ENCODE assay signal across 2 fruit fly cellular contexts in the genomic region with DNA sequence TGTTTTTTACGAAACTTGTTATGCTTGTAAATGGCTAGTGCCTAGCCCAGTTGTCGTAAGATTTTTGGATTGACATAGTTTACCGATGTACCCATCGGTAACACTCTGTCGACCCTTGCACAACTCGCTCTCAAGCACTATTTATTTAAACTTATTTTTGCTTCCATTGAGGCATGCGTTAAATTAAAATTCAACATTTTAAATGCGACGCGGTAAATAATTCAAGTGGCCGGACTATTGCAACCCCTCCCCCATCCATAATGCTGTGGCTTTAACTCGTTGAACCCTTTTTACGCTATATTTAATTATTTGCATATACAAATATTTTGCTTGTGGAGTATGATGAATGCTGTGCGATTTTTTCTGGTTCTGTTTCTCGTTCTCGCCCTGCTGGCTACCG.
TF ChIP-seq lines count a peak whose summit lies in the region.

No protein-coding gene starts in this region.

TF ChIP-seq in whole organism, adult, 20 proteins besides CTCF, POLR2A, EP300 and RAD21:
- TF ChIP-seq pad (GFP tag; optimal IDR thresholded peaks at IDR 0.05; lab: Kevin White, UChicago) (no peak), CG11617 (GFP tag; optimal IDR thresholded peaks at IDR 0.05; lab: Kevin White, UChicago) (no peak), ovo (GFP tag; optimal IDR thresholded peaks at IDR 0.05; lab: Kevin White, UChicago) (no peak), CG14711 (tag; optimal IDR thresholded peaks at IDR 0.05; lab: Kevin White, UChicago) (no peak), CG12768 (GFP tag; optimal IDR thresholded peaks at IDR 0.05; lab: Kevin White, UChicago) (no peak), kay (GFP tag; lab: Kevin White, UChicago; ENCODE audit: borderline replicate concordance) (peak; percentile 93), CG7101 (tag; optimal IDR thresholded peaks at IDR 0.05; lab: Kevin White, UChicago) (no peak)

TF ChIP-seq in whole organism, prepupa, 60 proteins besides CTCF, POLR2A, EP300 and RAD21:
- TF ChIP-seq Eip78C (GFP tag; lab: Kevin White, UChicago), result peak; percentile 61
- no peak for TF ChIP-seq fd59A (GFP tag; optimal IDR thresholded peaks at IDR 0.05; lab: Kevin White, UChicago)
- TF ChIP-seq CG3032 (tag; optimal IDR thresholded peaks at IDR 0.05; lab: Kevin White, UChicago), result peak; percentile 6
